Worm (Caenorhabditis elegans) whole organism, young adult: ENCODE data around the gene mlc-3.

Experiments used
- F10E7.11 ChIP-seq: sonication (generic microtip); optimal IDR thresholded peaks from 2 replicates; lab custom pipeline; 2017; ENCODE audit warnings: mild to moderate bottlenecking, missing genetic modification characterization, moderate library complexity, missing compliant biosample characterization
- F49E8.2 ChIP-seq: sonication (generic microtip); optimal IDR thresholded peaks from 3 replicates; lab custom pipeline; 2017; ENCODE audit warnings: missing genetic modification characterization, mild to moderate bottlenecking, missing compliant biosample characterization, antibody characterized with exemption, moderate library complexity; ENCODE audit not compliant: insufficient read depth
- ama-1 ChIP-seq, 3 experiments: fragments of 150-350 bp in 1 of 3; sonication (generic microtip) in 2 of 3; optimal IDR thresholded peaks; 2 replicates each; lab custom pipeline; 2014 to 2018; ENCODE audit warnings: missing biosample characterization in 2 of 3, missing genetic modification characterization in 2 of 3, missing genetic modification reagents in 2 of 3
- lsl-1 ChIP-seq: fragments of 200-800 bp; sonication (Bioruptor generic); optimal IDR thresholded peaks from 2 replicates; lab custom pipeline; 2018; ENCODE audit warnings: mild to moderate bottlenecking, missing genetic modification characterization, moderate library complexity, missing compliant biosample characterization
- nfya-2 ChIP-seq: fragments of 200-800 bp; sonication (Bioruptor generic); IDR thresholded peaks from 2 replicates; pipeline ENCODE4 v1.3.6; 2022; ENCODE audit warnings: missing genetic modification reagents, missing genetic modification characterization, missing compliant biosample characterization
- snpc-1.3 ChIP-seq: sonication (generic microtip); optimal IDR thresholded peaks from 2 replicates; lab custom pipeline; 2017; ENCODE audit warnings: missing genetic modification characterization, mild to moderate bottlenecking, missing compliant biosample characterization, antibody characterized with exemption, moderate library complexity, missing genotype, missing genetic modification reagents; ENCODE audit not compliant: insufficient read depth
- ztf-25 ChIP-seq: fragments of 200-800 bp; sonication (Bioruptor generic); IDR thresholded peaks from 2 replicates; pipeline ENCODE4 v1.3.6; 2022; ENCODE audit warnings: missing genetic modification reagents, missing genetic modification characterization, missing compliant biosample characterization

ce11 chrIII:5546309-5546708 lies 18.5 kb upstream of the mlc-3 start:
- no peak for TF ChIP-seq F49E8.2 (tag; lab: Kevin White, UChicago)
- TF ChIP-seq lsl-1 (GFP tag; lab: Kevin White, UChicago): no peak
- no peak for TF ChIP-seq snpc-1.3 (tag; lab: Kevin White, UChicago)
- no peak for TF ChIP-seq ama-1 (optimal IDR thresholded peaks at IDR 0.05; lab: Kevin White, UChicago)
- no peak for TF ChIP-seq ama-1 (GFP tag; optimal IDR thresholded peaks at IDR 0.05; lab: Kevin White, UChicago)
- TF ChIP-seq F10E7.11 (tag; lab: Kevin White, UChicago): no peak
- no peak for TF ChIP-seq nfya-2 (GFP tag; lab: Robert Waterston, UW)
- no peak for TF ChIP-seq ztf-25
